Worm (Caenorhabditis elegans) whole organism, L4 larva: ENCODE results near the gene F43C11.2.

ENCODE experiments used
- aha-1 ChIP-seq: fragments of 150-350 bp; peaks from one replicate; lab custom pipeline; 2014; ENCODE audit warnings: missing biosample characterization, missing genetic modification characterization
- ctbp-1 ChIP-seq: fragments of 200-800 bp; sonication (Bioruptor generic); IDR thresholded peaks from 2 replicates; pipeline ENCODE4 v1.3.6; 2022; ENCODE audit warnings: missing genetic modification reagents, missing genetic modification characterization, missing compliant biosample characterization
- daf-19 ChIP-seq: fragments of 200-800 bp; sonication (Bioruptor generic); conservative IDR thresholded peaks from 2 replicates; pipeline ENCODE4 v1.3.6; 2022; ENCODE audit warnings: missing genetic modification characterization, missing compliant biosample characterization
- dmd-6 ChIP-seq: fragments of 200-800 bp; sonication (Bioruptor generic); IDR thresholded peaks from 2 replicates; pipeline ENCODE4 v1.3.6; 2022; ENCODE audit warnings: missing genetic modification reagents, missing genetic modification characterization, missing compliant biosample characterization
- dpl-1 ChIP-seq: fragments of 150-350 bp; optimal IDR thresholded peaks from 2 replicates; lab custom pipeline; 2014; ENCODE audit warnings: missing biosample characterization, missing genetic modification reagents, missing genetic modification characterization
- egl-27 ChIP-seq: sonication (generic microtip); optimal IDR thresholded peaks from 3 replicates; lab custom pipeline; 2017; ENCODE audit warnings: missing biosample characterization, missing genetic modification reagents, missing genetic modification characterization
- egl-43 ChIP-seq: fragments of 200-800 bp; sonication (Bioruptor generic); IDR thresholded peaks from 2 replicates; pipeline ENCODE4 v1.3.6; 2022; ENCODE audit warnings: missing genetic modification reagents, missing genetic modification characterization, missing compliant biosample characterization
- gei-8 ChIP-seq: fragments of 200-800 bp; sonication (Bioruptor generic); optimal IDR thresholded peaks from 2 replicates; lab custom pipeline; 2018; ENCODE audit warnings: mild to moderate bottlenecking, missing genetic modification characterization, missing compliant biosample characterization
- hlh-30 ChIP-seq: sonication (generic microtip); optimal IDR thresholded peaks from 2 replicates; lab custom pipeline; 2017; ENCODE audit warnings: antibody characterized with exemption, mild to moderate bottlenecking, missing genetic modification characterization, missing compliant biosample characterization; ENCODE audit not compliant: insufficient read depth
- lin-1 ChIP-seq: fragments of 200-800 bp; sonication (Bioruptor generic); IDR thresholded peaks from 2 replicates; pipeline ENCODE4 v1.3.6; 2022; ENCODE audit warnings: missing genetic modification reagents, missing genetic modification characterization, missing compliant biosample characterization
- lin-13 ChIP-seq: fragments of 150-350 bp; optimal IDR thresholded peaks from 2 replicates; lab custom pipeline; 2014; ENCODE audit warnings: missing biosample characterization, missing genetic modification reagents, missing genetic modification characterization
- lin-38 ChIP-seq: fragments of 200-800 bp; sonication (Bioruptor generic); IDR thresholded peaks from 2 replicates; pipeline ENCODE4 v1.3.6; 2022; ENCODE audit warnings: missing genetic modification reagents, missing genetic modification characterization, missing compliant biosample characterization
- madf-5 ChIP-seq, 2 experiments: fragments of 200-800 bp; sonication (Bioruptor generic); IDR thresholded peaks; 2 replicates each; pipeline ENCODE4 v1.3.6; 2022; ENCODE audit warnings: missing compliant biosample characterization in 2 of 2, missing genetic modification characterization in 2 of 2
- mdl-1 ChIP-seq, 2 experiments: fragments of 150-350 bp in 1 of 2; sonication (generic microtip) in 1 of 2; optimal IDR thresholded peaks; 2 replicates each; lab custom pipeline; 2014 to 2017; ENCODE audit warnings: missing biosample characterization in 2 of 2, missing genetic modification characterization in 2 of 2
- mdt-29 ChIP-seq: fragments of 200-800 bp; sonication (Bioruptor generic); IDR thresholded peaks from 2 replicates; pipeline ENCODE4 v1.3.6; 2022; ENCODE audit warnings: missing genetic modification reagents, missing genetic modification characterization, missing compliant biosample characterization
- mxl-2 ChIP-seq: fragments of 200-800 bp; sonication (Bioruptor generic); conservative IDR thresholded peaks from 2 replicates; pipeline ENCODE4 v1.3.6; 2022; ENCODE audit warnings: missing genetic modification reagents, missing genetic modification characterization, missing compliant biosample characterization
- mxl-3 ChIP-seq: fragments of 200-800 bp; sonication (Bioruptor generic); optimal IDR thresholded peaks from 2 replicates; lab custom pipeline; 2018; ENCODE audit warnings: mild to moderate bottlenecking, missing genetic modification characterization, missing compliant biosample characterization
- nhr-10 ChIP-seq: fragments of 150-350 bp; optimal IDR thresholded peaks from 2 replicates; lab custom pipeline; 2014; ENCODE audit warnings: missing biosample characterization, missing genetic modification characterization
- nhr-237 ChIP-seq: sonication (generic microtip); optimal IDR thresholded peaks from 2 replicates; lab custom pipeline; 2017; ENCODE audit warnings: missing biosample characterization, missing genetic modification characterization
- nhr-28 ChIP-seq: fragments of 150-350 bp; optimal IDR thresholded peaks from 2 replicates; lab custom pipeline; 2014; ENCODE audit warnings: missing biosample characterization, missing genetic modification characterization
- nhr-48 ChIP-seq: sonication (generic microtip); optimal IDR thresholded peaks from 2 replicates; lab custom pipeline; 2016; ENCODE audit warnings: mild to moderate bottlenecking, missing genetic modification characterization, missing compliant biosample characterization
- nhr-76 ChIP-seq: fragments of 150-350 bp; optimal IDR thresholded peaks from 2 replicates; lab custom pipeline; 2014; ENCODE audit warnings: missing biosample characterization, missing genetic modification characterization
- php-3 ChIP-seq: fragments of 200-800 bp; sonication (Bioruptor generic); IDR thresholded peaks from 2 replicates; pipeline ENCODE4 v1.3.6; 2022; ENCODE audit warnings: missing genetic modification reagents, missing genetic modification characterization, missing compliant biosample characterization
- rbr-2 ChIP-seq: sonication (generic microtip); optimal IDR thresholded peaks from 2 replicates; lab custom pipeline; 2016; ENCODE audit warnings: missing genotype, missing genetic modification characterization, missing compliant biosample characterization
- spr-3 ChIP-seq: fragments of 200-800 bp; sonication (Bioruptor generic); optimal IDR thresholded peaks from 2 replicates; lab custom pipeline; 2018; ENCODE audit warnings: mild to moderate bottlenecking, missing genetic modification characterization, missing compliant biosample characterization
- tra-1 ChIP-seq: fragments of 200-800 bp; sonication (Bioruptor generic); IDR thresholded peaks from 2 replicates; pipeline ENCODE4 v1.3.6; 2022; ENCODE audit warnings: missing genetic modification reagents, missing genetic modification characterization, missing compliant biosample characterization
- unc-39 ChIP-seq: sonication (generic microtip); optimal IDR thresholded peaks from 2 replicates; lab custom pipeline; 2017; ENCODE audit warnings: missing biosample characterization, missing genetic modification characterization
- zfp-2 ChIP-seq: sonication (generic microtip); optimal IDR thresholded peaks from 2 replicates; lab custom pipeline; 2016; ENCODE audit warnings: mild to moderate bottlenecking, missing genetic modification characterization, missing compliant biosample characterization
- ztf-11 ChIP-seq: fragments of 150-350 bp; optimal IDR thresholded peaks from 2 replicates; lab custom pipeline; 2014; ENCODE audit warnings: missing biosample characterization, missing genetic modification characterization

F43C11.2 gene

DNA sequence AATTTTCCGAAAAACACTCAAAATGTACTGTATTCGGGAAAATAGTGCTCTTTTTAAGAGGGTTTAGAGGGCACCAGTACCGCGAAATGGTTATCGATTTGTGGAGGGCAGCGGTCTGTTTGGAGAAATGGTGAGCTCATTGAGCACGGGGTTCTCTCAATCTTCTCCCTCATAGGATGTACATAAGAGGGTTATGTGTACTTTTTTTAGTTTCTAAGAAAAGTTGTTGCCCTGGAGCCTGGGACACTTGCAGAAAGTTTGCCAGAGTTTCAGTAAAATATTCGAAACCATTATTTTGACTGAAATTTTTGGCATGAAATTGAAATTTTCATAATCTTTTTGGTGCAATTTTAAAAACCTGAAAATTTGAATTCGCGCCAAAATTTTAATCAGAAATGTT is 2.0 kb upstream of the F43C11.2 start, which contains the start of gene F43C11.10:
TSS of gene F43C11.10 (minus strand) at position 101 of the 400 bp plus-strand sequence.
- TF ChIP-seq lin-13 (GFP tag; lab: Kevin White, UChicago) (no peak), egl-43 (GFP tag; lab: Robert Waterston, UW) (no peak), dmd-6 (no peak), rbr-2 (tag; lab: Kevin White, UChicago) (no peak), gei-8 (GFP tag; lab: Kevin White, UChicago) (no peak), madf-5 (GFP tag; IDR thresholded peaks at IDR 0.05; lab: Robert Waterston, UW) (no peak), hlh-30 (tag; lab: Kevin White, UChicago) (no peak), php-3 (no peak), lin-1 (GFP tag; lab: Robert Waterston, UW) (no peak), mxl-3 (GFP tag; lab: Kevin White, UChicago) (no peak), nhr-10 (tag; lab: Kevin White, UChicago) (no peak), ztf-11 (tag; lab: Kevin White, UChicago) (no peak), nhr-48 (tag; lab: Kevin White, UChicago) (no peak), mdt-29 (GFP tag; lab: Robert Waterston, UW) (no peak), aha-1 (no peak), zfp-2 (tag; lab: Kevin White, UChicago) (no peak), dpl-1 (GFP tag; lab: Kevin White, UChicago) (no peak), nhr-237 (tag; lab: Kevin White, UChicago) (no peak)

DNA sequence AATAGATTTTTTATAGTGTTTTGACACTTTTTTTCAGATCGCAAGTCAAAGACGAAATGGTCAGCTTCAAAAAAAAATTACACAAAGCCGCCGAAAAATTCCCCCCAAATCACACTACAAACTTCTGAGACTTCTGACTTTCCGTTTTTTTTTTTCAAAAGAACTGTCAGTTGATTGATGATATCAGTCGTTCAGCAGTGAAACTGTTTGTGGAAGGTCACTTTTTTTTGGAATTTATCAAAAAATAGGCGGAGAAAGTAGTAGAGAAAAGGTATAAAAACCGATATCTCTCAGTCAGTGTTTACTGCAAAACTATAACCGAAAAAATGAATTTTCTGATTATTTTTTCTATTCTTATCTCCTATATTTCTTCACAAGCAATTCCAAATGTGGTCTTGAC is 1.6 kb upstream of the F43C11.2 start, which contains the start of gene F43C11.3:
TSS of gene F43C11.3 (plus strand) at position 301 of the 400 bp plus-strand sequence.
- TF ChIP-seq lin-13 (GFP tag; lab: Kevin White, UChicago) (no peak), nhr-28 (tag; lab: Kevin White, UChicago) (peak; percentile 43)
- TF ChIP-seq, all 104 proteins: peak for 1

DNA sequence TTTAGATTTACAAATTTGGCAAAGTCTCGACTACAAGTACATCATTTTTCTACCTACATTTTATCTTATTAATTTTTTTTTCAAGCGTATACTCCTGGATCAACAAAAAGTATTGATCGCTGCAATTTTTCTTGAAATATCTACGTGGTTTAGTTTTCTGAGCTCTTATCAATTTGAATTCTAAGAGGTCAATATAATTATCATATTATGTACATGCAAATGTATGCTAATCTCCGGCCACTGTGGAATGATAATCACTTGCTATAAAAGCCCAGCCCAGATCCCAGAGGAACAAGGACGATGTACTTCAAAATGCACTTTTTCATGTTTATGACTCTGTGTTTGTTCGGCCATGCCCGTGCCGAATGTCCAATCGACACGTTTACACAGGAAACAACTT is 2.2 kb downstream of the F43C11.2 start, which contains the start of gene F43C11.1:
TSS of gene F43C11.1 (plus strand) at position 301 of the 400 bp plus-strand sequence.
- no peak for TF ChIP-seq lin-38 (GFP tag; lab: Robert Waterston, UW)
- TF ChIP-seq mdt-29 (GFP tag; lab: Robert Waterston, UW): no peak
- no peak for TF ChIP-seq egl-27 (tag; lab: Kevin White, UChicago)
- no peak for TF ChIP-seq ctbp-1

ce11 chrII:2359965-2360364 is 5.4 kb downstream of the F43C11.2 start, which contains the start of gene F43C11.16:
TSS of gene F43C11.16 (minus strand) at chrII:2360065.
- TF ChIP-seq daf-19 (GFP tag; lab: Robert Waterston, UW) (no peak), nhr-76 (no peak), zfp-2 (tag; lab: Kevin White, UChicago) (no peak), unc-39 (tag; lab: Kevin White, UChicago) (no peak), spr-3 (GFP tag; lab: Kevin White, UChicago) (no peak), mdl-1 (tag; optimal IDR thresholded peaks at IDR 0.05; lab: Kevin White, UChicago) (no peak), mxl-2 (GFP tag; lab: Robert Waterston, UW) (no peak), gei-8 (GFP tag; lab: Kevin White, UChicago) (no peak)

DNA sequence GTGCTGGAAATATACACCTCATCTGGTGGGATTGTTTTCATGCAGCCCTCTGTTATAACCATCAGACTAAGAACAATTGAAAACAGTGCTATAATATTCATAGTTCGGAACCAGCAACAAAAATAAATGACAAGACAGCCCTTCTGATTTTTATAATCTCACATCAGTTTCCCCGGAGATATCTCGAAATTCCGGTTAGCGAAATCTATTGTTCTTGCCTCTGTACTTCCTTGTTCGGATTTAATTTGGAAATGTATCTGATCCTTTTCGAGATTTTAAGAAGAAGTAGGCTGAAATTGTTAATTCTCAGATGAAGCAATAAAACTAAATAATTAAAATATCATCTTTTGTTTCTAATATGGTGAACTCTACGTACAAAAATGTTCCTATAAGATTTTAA is 9.1 kb downstream of the F43C11.2 start, which contains the start of gene F43C11.11:
TSS of gene F43C11.11 (minus strand) at position 101 of the 400 bp plus-strand sequence.
- TF ChIP-seq zfp-2 (tag; lab: Kevin White, UChicago): no peak
- no peak for TF ChIP-seq php-3
- no peak for TF ChIP-seq hlh-30 (tag; lab: Kevin White, UChicago)
- no peak for TF ChIP-seq tra-1 (GFP tag; lab: Robert Waterston, UW)
